Fruit fly (Drosophila melanogaster): Measurements from ENCODE around the gene Best2.

- TF ChIP-seq CG8478 (optimal IDR thresholded peaks at IDR 0.05) = no peak
- no peak for TF ChIP-seq psq (optimal IDR thresholded peaks at IDR 0.05)
These were observed 39.7 kb downstream of the Best2 start for dm6 chr3L:6216787-6217078.
